Fruit fly (Drosophila melanogaster) whole organism, embryonic: ENCODE data around the gene CG42814.
A peak's percentile ranks its signal among the peaks of the same experiment; 100 is the strongest.

Experiments
- Bdp1 ChIP-seq: fragments of 200-800 bp; sonication (Bioruptor generic); optimal IDR thresholded peaks from 3 replicates; lab custom pipeline; 2016; ENCODE audit warnings: missing biosample characterization, missing genetic modification characterization
- CG1024 ChIP-seq: fragments of 200-800 bp; sonication (Bioruptor generic); IDR thresholded peaks from 2 replicates; pipeline ENCODE4 v1.3.6; 2022; ENCODE audit warnings: missing biosample characterization, missing genetic modification characterization
- CG10431 ChIP-seq: fragments of 200-800 bp; sonication (Bioruptor generic); optimal IDR thresholded peaks from 3 replicates; lab custom pipeline; 2018; ENCODE audit warnings: missing biosample characterization, mild to moderate bottlenecking, missing genetic modification characterization
- CG11093 ChIP-seq: fragments of 200-800 bp; sonication (Bioruptor generic); IDR thresholded peaks from 3 replicates; pipeline ENCODE4 v1.3.6; 2022; ENCODE audit warnings: missing biosample characterization, missing genetic modification characterization
- CG11695 ChIP-seq: fragments of 200-800 bp; sonication (Bioruptor generic); IDR thresholded peaks from 3 replicates; pipeline ENCODE4 v1.3.6; 2022; ENCODE audit warnings: missing biosample characterization, missing genetic modification characterization
- CG12299 ChIP-seq: fragments of 200-800 bp; sonication (Bioruptor generic); optimal IDR thresholded peaks from 2 replicates; lab custom pipeline; 2018; ENCODE audit warnings: missing biosample characterization, mild to moderate bottlenecking, missing genetic modification characterization
- CG1233 ChIP-seq: fragments of 200-800 bp; sonication (Bioruptor generic); optimal IDR thresholded peaks from 4 replicates; lab custom pipeline; 2018; ENCODE audit warnings: missing biosample characterization, mild to moderate bottlenecking, missing genetic modification characterization
- CG12769 ChIP-seq: fragments of 200-800 bp; sonication (Bioruptor generic); optimal IDR thresholded peaks from 2 replicates; lab custom pipeline; 2019; ENCODE audit warnings: missing biosample characterization, mild to moderate bottlenecking, missing genetic modification characterization, moderate library complexity
- CG12942 ChIP-seq: fragments of 200-800 bp; sonication (Bioruptor generic); optimal IDR thresholded peaks from 3 replicates; lab custom pipeline; 2016; ENCODE audit warnings: missing biosample characterization, missing genetic modification characterization
- CG15601 ChIP-seq: fragments of 200-800 bp; sonication (Bioruptor generic); optimal IDR thresholded peaks from 3 replicates; lab custom pipeline; 2019; ENCODE audit warnings: missing biosample characterization, mild to moderate bottlenecking, missing genetic modification characterization, moderate library complexity
- CG16815 ChIP-seq: fragments of 200-800 bp; sonication (Bioruptor generic); optimal IDR thresholded peaks from 3 replicates; lab custom pipeline; 2017; ENCODE audit warnings: missing biosample characterization, mild to moderate bottlenecking, missing genetic modification characterization
- CG18262 ChIP-seq: fragments of 200-800 bp; optimal IDR thresholded peaks from 3 replicates; lab custom pipeline; 2019; ENCODE audit warnings: missing biosample characterization, mild to moderate bottlenecking, missing genetic modification characterization, moderate library complexity
- CG2678 ChIP-seq: fragments of 200-800 bp; sonication (Bioruptor generic); optimal IDR thresholded peaks from 3 replicates; lab custom pipeline; 2019; ENCODE audit warnings: missing biosample characterization, mild to moderate bottlenecking, missing genetic modification characterization, moderate library complexity
- CG2712 ChIP-seq: fragments of 200-800 bp; optimal IDR thresholded peaks from 3 replicates; lab custom pipeline; 2019; ENCODE audit warnings: missing biosample characterization, mild to moderate bottlenecking, missing genetic modification characterization, moderate library complexity
- CG3281 ChIP-seq: fragments of 200-800 bp; sonication (Bioruptor generic); optimal IDR thresholded peaks from 3 replicates; lab custom pipeline; 2017; ENCODE audit warnings: missing biosample characterization, mild to moderate bottlenecking, missing genetic modification characterization
- CG3726 ChIP-seq: fragments of 200-800 bp; sonication (Bioruptor generic); IDR thresholded peaks from 3 replicates; pipeline ENCODE4, ENCODE4 v1.3.6; 2022; ENCODE audit warnings: missing biosample characterization, missing genetic modification characterization
- CG3847 ChIP-seq: fragments of 200-800 bp; sonication (Bioruptor generic); IDR thresholded peaks from 2 replicates; pipeline ENCODE4 v1.3.6; 2022; ENCODE audit warnings: missing biosample characterization, missing genetic modification characterization
- CG4617 ChIP-seq: fragments of 200-800 bp; sonication (Bioruptor generic); optimal IDR thresholded peaks from 3 replicates; lab custom pipeline; 2016; ENCODE audit warnings: missing biosample characterization, missing genetic modification characterization, borderline replicate concordance
- CG4854 ChIP-seq: fragments of 200-800 bp; sonication (Bioruptor generic); optimal IDR thresholded peaks from 2 replicates; lab custom pipeline; 2016; ENCODE audit warnings: missing biosample characterization, missing genetic modification characterization, inconsistent platforms
- Dll ChIP-seq: fragments of 200-800 bp; sonication (Bioruptor generic); IDR thresholded peaks from 4 replicates; pipeline ENCODE4 v1.3.6; 2022; ENCODE audit warnings: missing biosample characterization, missing genetic modification characterization; ENCODE audit not compliant: partially characterized antibody
- Gsc ChIP-seq: fragments of 200-800 bp; sonication (Bioruptor generic); IDR thresholded peaks from 2 replicates; pipeline ENCODE4 v1.3.6; 2022; ENCODE audit warnings: missing biosample characterization, missing genetic modification characterization
- Gug ChIP-seq: fragments of 200-800 bp; sonication (Bioruptor generic); IDR thresholded peaks from 4 replicates; pipeline ENCODE4 v1.3.6; 2022; ENCODE audit warnings: missing biosample characterization, missing genetic modification characterization
- H15 ChIP-seq: fragments of 200-800 bp; sonication (Bioruptor generic); IDR thresholded peaks from 3 replicates; pipeline ENCODE4 v1.3.6; 2022; ENCODE audit warnings: missing biosample characterization, missing genetic modification characterization
- Lim3 ChIP-seq: fragments of 200-800 bp; sonication (Bioruptor generic); IDR thresholded peaks from 2 replicates; pipeline ENCODE4 v1.3.6; 2022; ENCODE audit warnings: missing biosample characterization, missing genetic modification characterization
- Med ChIP-seq: fragments of 200-800 bp; sonication (Bioruptor generic); peaks from one replicate; lab custom pipeline; 2016; ENCODE audit warnings: missing biosample characterization, missing genetic modification characterization, mild to moderate bottlenecking, inconsistent platforms, moderate library complexity
- NK7.1 ChIP-seq: fragments of 200-800 bp; sonication (Bioruptor generic); optimal IDR thresholded peaks from 3 replicates; lab custom pipeline; 2016; ENCODE audit warnings: missing biosample characterization, missing genetic modification characterization
- Stat92E ChIP-seq, 3 experiments: fragments of >200 bp in 2 of 3; fragments of 200-800 bp in 1 of 3; sonication (Bioruptor generic) in 1 of 3; optimal IDR thresholded peaks; 2 replicates each; lab custom pipeline; 2017 to 2019; ENCODE audit warnings: missing biosample characterization in 3 of 3, missing genetic modification characterization in 3 of 3, mild to moderate bottlenecking in 1 of 3, moderate library complexity in 1 of 3
- al ChIP-seq: fragments of 200-800 bp; sonication (Bioruptor generic); IDR thresholded peaks from 2 replicates; pipeline ENCODE4 v1.3.6; 2022; ENCODE audit warnings: missing biosample characterization, missing genetic modification characterization
- ara ChIP-seq: fragments of 200-800 bp; sonication (Bioruptor generic); IDR thresholded peaks from 2 replicates; pipeline ENCODE4 v1.3.6; 2022; ENCODE audit warnings: missing biosample characterization, missing genetic modification characterization
- az2 ChIP-seq: fragments of 200-800 bp; sonication (Bioruptor generic); optimal IDR thresholded peaks from 3 replicates; lab custom pipeline; 2016; ENCODE audit warnings: missing biosample characterization, missing genetic modification characterization
- bbx ChIP-seq: fragments of 200-800 bp; sonication (Bioruptor generic); IDR thresholded peaks from 2 replicates; pipeline ENCODE4 v1.3.6; 2022; ENCODE audit warnings: missing biosample characterization, missing genetic modification characterization; ENCODE audit not compliant: partially characterized antibody
- bowl ChIP-seq: fragments of 200-800 bp; sonication (Bioruptor generic); IDR thresholded peaks from 2 replicates; pipeline ENCODE4 v1.3.6; 2022; ENCODE audit warnings: missing biosample characterization, missing genetic modification characterization
- crp ChIP-seq, 2 experiments: fragments of 200-800 bp; sonication (Bioruptor generic); optimal IDR thresholded peaks; 2 replicates in 1 of 2; 3 replicates in 1 of 2; lab custom pipeline; 2017; ENCODE audit warnings: missing biosample characterization in 2 of 2, missing genetic modification characterization in 2 of 2, mild to moderate bottlenecking in 1 of 2, moderate library complexity in 1 of 2
- cwo ChIP-seq: fragments of 200-800 bp; sonication (Bioruptor generic); optimal IDR thresholded peaks from 3 replicates; lab custom pipeline; 2017; ENCODE audit warnings: missing biosample characterization, missing genetic modification characterization, mild to moderate bottlenecking, moderate library complexity, missing genetic modification reagents
- hbn ChIP-seq: fragments of 200-800 bp; sonication (Bioruptor generic); IDR thresholded peaks from 2 replicates; pipeline ENCODE4 v1.3.6; 2022; ENCODE audit warnings: missing biosample characterization, missing genetic modification characterization; ENCODE audit not compliant: partially characterized antibody
- inv ChIP-seq: fragments of 200-800 bp; sonication (Bioruptor generic); IDR thresholded peaks from 2 replicates; pipeline ENCODE4 v1.3.6; 2022; ENCODE audit warnings: missing biosample characterization, missing genetic modification characterization; ENCODE audit not compliant: partially characterized antibody
- lov ChIP-seq, 2 experiments: fragments of 200-800 bp in 1 of 2; fragments of >200 bp in 1 of 2; sonication (Bioruptor generic) in 1 of 2; IDR thresholded peaks in 1 of 2; optimal IDR thresholded peaks in 1 of 2; 2 replicates in 1 of 2; 3 replicates in 1 of 2; pipeline versions ENCODE4 v1.3.6 to Lab custom; 2017 to 2022; ENCODE audit warnings: missing biosample characterization in 1 of 2, missing genetic modification characterization in 1 of 2
- odd ChIP-seq: fragments of 200-800 bp; sonication (Bioruptor generic); optimal IDR thresholded peaks from 2 replicates; lab custom pipeline; 2017; ENCODE audit warnings: missing biosample characterization, mild to moderate bottlenecking, missing genetic modification characterization
- p53 ChIP-seq: fragments of 200-800 bp; sonication (Bioruptor generic); optimal IDR thresholded peaks from 2 replicates; lab custom pipeline; 2016; ENCODE audit warnings: missing biosample characterization, missing genetic modification characterization
- pfk ChIP-seq: fragments of 200-800 bp; sonication (Bioruptor generic); optimal IDR thresholded peaks from 2 replicates; lab custom pipeline; 2018; ENCODE audit warnings: missing biosample characterization, mild to moderate bottlenecking, missing genetic modification characterization, moderate library complexity
- prd ChIP-seq, 3 experiments: fragments of >200 bp in 2 of 3; fragments of 200-800 bp in 1 of 3; sonication (Bioruptor generic) in 1 of 3; optimal IDR thresholded peaks in 2 of 3; IDR thresholded peaks in 1 of 3; 2 replicates in 2 of 3; 3 replicates in 1 of 3; pipeline versions ENCODE4 v1.3.6 to Lab custom; 2017 to 2022; ENCODE audit warnings: missing biosample characterization in 1 of 3, missing genetic modification characterization in 1 of 3
- pros ChIP-seq: fragments of 200-800 bp; sonication (Bioruptor generic); optimal IDR thresholded peaks from 3 replicates; lab custom pipeline; 2019; ENCODE audit warnings: missing biosample characterization, mild to moderate bottlenecking, missing genetic modification characterization, moderate library complexity
- slp2 ChIP-seq: fragments of 200-800 bp; sonication (Bioruptor generic); optimal IDR thresholded peaks from 2 replicates; lab custom pipeline; 2016; ENCODE audit warnings: missing biosample characterization, missing genetic modification characterization
- sob ChIP-seq: fragments of 200-800 bp; sonication (Bioruptor generic); IDR thresholded peaks from 2 replicates; pipeline ENCODE4 v1.3.6; 2022; ENCODE audit warnings: missing biosample characterization, missing genetic modification characterization
- tx ChIP-seq: fragments of 200-800 bp; sonication (Bioruptor generic); optimal IDR thresholded peaks from 2 replicates; lab custom pipeline; 2016; ENCODE audit warnings: missing biosample characterization, missing genetic modification characterization
- zf30C ChIP-seq: fragments of 200-800 bp; sonication (Bioruptor generic); optimal IDR thresholded peaks from 3 replicates; lab custom pipeline; 2018; ENCODE audit warnings: missing biosample characterization, mild to moderate bottlenecking, missing genetic modification characterization
- zfh2 ChIP-seq: fragments of 200-800 bp; sonication (Bioruptor generic); optimal IDR thresholded peaks from 2 replicates; lab custom pipeline; 2016; ENCODE audit warnings: missing biosample characterization, missing genetic modification characterization

Gene CG42814

dm6 chr3R:27263434-27264215 lies 34.4 kb upstream of the CG42814 start, which contains the start of gene woc (continued):
- TF ChIP-seq H15 (GFP tag; lab: Robert Waterston, UW) (no peak), Bdp1 (GFP tag; lab: Kevin White, UChicago) (peak; percentile 46), p53 (no peak), CG1024 (0 out of 2 replicates have a peak, but pooled peaks have one; percentile 2), bbx (peak; percentile 89), CG12299 (tag; lab: Kevin White, UChicago) (no peak), odd (GFP tag; lab: Kevin White, UChicago) (no peak), az2 (GFP tag; lab: Kevin White, UChicago) (peak; percentile 27), slp2 (GFP tag; lab: Kevin White, UChicago) (peak; percentile 32), pros (GFP tag; lab: Kevin White, UChicago) (no peak), CG10431 (GFP tag; lab: Kevin White, UChicago) (no peak), prd (optimal IDR thresholded peaks at IDR 0.05; lab: Kevin White, UChicago) (no peak), prd (GFP tag; IDR thresholded peaks at IDR 0.05; lab: Robert Waterston, UW) (peak; percentile 69; the same call in 2 of the 3 replicates), Med (GFP tag; lab: Kevin White, UChicago) (peak; percentile 93), CG2712 (no peak), al (no peak), CG18262 (tag; lab: Kevin White, UChicago) (peak; percentile 33), Gug (GFP tag; lab: Robert Waterston, UW) (peak; percentile 59; the same call in 3 of the 4 replicates), crp (GFP tag; optimal IDR thresholded peaks at IDR 0.05; lab: Kevin White, UChicago) (no peak), NK7.1 (GFP tag; lab: Kevin White, UChicago) (peak; percentile 37), ara (no peak), lov (optimal IDR thresholded peaks at IDR 0.05; lab: Kevin White, UChicago) (no peak), lov (GFP tag; IDR thresholded peaks at IDR 0.05; lab: Robert Waterston, UW) (no peak), sob (GFP tag; lab: Robert Waterston, UW) (peak; percentile 19; the same call in 1 of the 2 replicates), zfh2 (GFP tag; lab: Kevin White, UChicago) (peak; percentile 71), Gsc (no peak), cwo (peak; percentile 57), Stat92E (GFP tag; optimal IDR thresholded peaks at IDR 0.05; lab: Kevin White, UChicago) (peak in 1 of 3 experiments; percentile 22), CG3726 (peak; percentile 55; the same call in 1 of the 3 replicates), hbn (GFP tag; lab: Robert Waterston, UW) (peak; percentile 71), bowl (no peak), tx (peak; percentile 49), CG1233 (GFP tag; lab: Kevin White, UChicago) (peak; percentile 16), Lim3 (GFP tag; lab: Robert Waterston, UW) (no peak), CG15601 (no peak), CG12942 (no peak), CG11093 (GFP tag; lab: Robert Waterston, UW) (0 out of 3 replicates have a peak, but pooled peaks have one; percentile 21), CG11695 (GFP tag; lab: Robert Waterston, UW) (peak; percentile 85; the same call in 2 of the 3 replicates), CG4854 (GFP tag; lab: Kevin White, UChicago) (no peak), CG2678 (no peak), pfk (GFP tag; lab: Kevin White, UChicago) (no peak), zf30C (GFP tag; lab: Kevin White, UChicago) (peak; percentile 90), CG16815 (GFP tag; lab: Kevin White, UChicago) (peak; percentile 51), CG3847 (GFP tag; lab: Robert Waterston, UW) (peak; percentile 41; the same call in 1 of the 2 replicates), inv (peak; percentile 49), CG4617 (peak; percentile 74), CG12769 (tag; lab: Kevin White, UChicago) (no peak), CG3281 (GFP tag; lab: Kevin White, UChicago) (peak; percentile 46), Dll (GFP tag; lab: Robert Waterston, UW) (peak; percentile 78)
